Fruit fly (Drosophila melanogaster): ENCODE data around the gene CG17450.
"Not testable (repeated sequence)": the region's sequence is repeated elsewhere in the genome, so short reads cannot be mapped to it uniquely, and the experiment has no call there.

CG17450 gene

dm6 chrX:21623641-21624040 lies 14.9 kb upstream of the CG17450 start, which contains the start of gene CG32500:
Gene CG32500 (minus strand): TSS chrX:21623750.
- not testable (repeated sequence) for TF ChIP-seq br (GFP tag; optimal IDR thresholded peaks at IDR 0.05); N (GFP tag; optimal IDR thresholded peaks at IDR 0.05); CrebA (GFP tag; optimal IDR thresholded peaks at IDR 0.05; ENCODE audit: borderline replicate concordance)

- TF ChIP-seq br, Mio, fru (GFP tag; optimal IDR thresholded peaks at IDR 0.05): not testable (repeated sequence)
Observed at dm6 chrX:21621004-21621403, 12.3 kb upstream of the CG17450 start, which contains the start of gene CG32819. Gene CG32819 (minus strand): TSS chrX:21621104.

- not testable (repeated sequence) for TF ChIP-seq foxo, br, N (GFP tag; optimal IDR thresholded peaks at IDR 0.05)
Observed at dm6 chrX:21617517-21617916, 8.8 kb upstream of the CG17450 start, which contains the start of gene CG32857. Gene CG32857 (minus strand): TSS chrX:21617617.

- not testable (repeated sequence) for TF ChIP-seq Hnf4, rgr, GATAd (GFP tag; optimal IDR thresholded peaks at IDR 0.05)
Observed at dm6 chrX:21615139-21615538, 6.4 kb upstream of the CG17450 start, which contains the start of gene CG32820. Gene CG32820 (minus strand): TSS chrX:21615239.

- TF ChIP-seq pan (optimal IDR thresholded peaks at IDR 0.05); rgr (GFP tag; optimal IDR thresholded peaks at IDR 0.05); dsf (GFP tag; optimal IDR thresholded peaks at IDR 0.05; ENCODE audit: borderline replicate concordance): not testable (repeated sequence)
Observed at dm6 chrX:21611426-21611825, 2.7 kb upstream of the CG17450 start, which contains the start of gene CG33502. Gene CG33502 (minus strand): TSS chrX:21611526.

- TF ChIP-seq Hr83 (GFP tag; optimal IDR thresholded peaks at IDR 0.05; ENCODE audit: poor library complexity, severe bottlenecking) (no peak), sv (GFP tag; optimal IDR thresholded peaks at IDR 0.05) (no peak), dsf (GFP tag; optimal IDR thresholded peaks at IDR 0.05; ENCODE audit: borderline replicate concordance) (no peak)
Observed at dm6 chrX:21605514-21605913, 3.2 kb downstream of the CG17450 start.

dm6 chrX:21604956-21605502 lies 3.7 kb downstream of the CG17450 start, which contains the start of gene GCS2alpha:
Gene GCS2alpha (minus strand): TSS chrX:21605264.
- no peak for TF ChIP-seq Dif (GFP tag; optimal IDR thresholded peaks at IDR 0.05; ENCODE audit: partially characterized antibody)
- TF ChIP-seq h (GFP tag; optimal IDR thresholded peaks at IDR 0.05), result peak; percentile 2
- TF ChIP-seq Hnf4 (GFP tag; optimal IDR thresholded peaks at IDR 0.05), result no peak
- no peak for TF ChIP-seq Rel (GFP tag; optimal IDR thresholded peaks at IDR 0.05)
- peak; percentile 4 for TF ChIP-seq Rel (tag; optimal IDR thresholded peaks at IDR 0.05)
- TF ChIP-seq Jra (GFP tag; optimal IDR thresholded peaks at IDR 0.05), result no peak
- no peak for TF ChIP-seq Sp1 (GFP tag; optimal IDR thresholded peaks at IDR 0.05)

dm6 chrX:21593907-21594306 lies 14.8 kb downstream of the CG17450 start:
- TF ChIP-seq h (GFP tag; optimal IDR thresholded peaks at IDR 0.05), result peak; percentile 95
- TF ChIP-seq Abd-B (GFP tag; optimal IDR thresholded peaks at IDR 0.05), result no peak
- no peak for TF ChIP-seq Vsx2 (GFP tag; optimal IDR thresholded peaks at IDR 0.05; ENCODE audit: partially characterized antibody)
- TF ChIP-seq fru (GFP tag; optimal IDR thresholded peaks at IDR 0.05), result peak; percentile 93
- no peak for TF ChIP-seq Dif (GFP tag; optimal IDR thresholded peaks at IDR 0.05; ENCODE audit: partially characterized antibody)
- TF ChIP-seq OdsH (GFP tag; optimal IDR thresholded peaks at IDR 0.05), result peak; percentile 72
- TF ChIP-seq Hr78 (GFP tag; optimal IDR thresholded peaks at IDR 0.05), result no peak
- no peak for TF ChIP-seq GATAd (GFP tag; optimal IDR thresholded peaks at IDR 0.05)
- TF ChIP-seq br (GFP tag; optimal IDR thresholded peaks at IDR 0.05), result peak; percentile 66
- peak; percentile 68 for TF ChIP-seq psq (GFP tag; optimal IDR thresholded peaks at IDR 0.05)
- TF ChIP-seq rgr (GFP tag; optimal IDR thresholded peaks at IDR 0.05), result peak; percentile 75
- peak; percentile 58 for TF ChIP-seq sv (GFP tag; optimal IDR thresholded peaks at IDR 0.05)
- peak; percentile 22 for TF ChIP-seq Rel (GFP tag; optimal IDR thresholded peaks at IDR 0.05)
- TF ChIP-seq Rel (tag; optimal IDR thresholded peaks at IDR 0.05), result peak; percentile 54
- peak; percentile 44 for TF ChIP-seq Dfd (GFP tag; optimal IDR thresholded peaks at IDR 0.05)
- peak; percentile 76 for TF ChIP-seq ey (GFP tag; optimal IDR thresholded peaks at IDR 0.05)
- peak in 1 of 2 experiments; percentile 94 for TF ChIP-seq foxo (GFP tag; optimal IDR thresholded peaks at IDR 0.05)
- TF ChIP-seq tai (GFP tag; optimal IDR thresholded peaks at IDR 0.05), result no peak
- TF ChIP-seq N (GFP tag; optimal IDR thresholded peaks at IDR 0.05), result no peak
- peak; percentile 69 for TF ChIP-seq CG9705 (GFP tag; optimal IDR thresholded peaks at IDR 0.05)
- no peak for TF ChIP-seq lola (GFP tag; optimal IDR thresholded peaks at IDR 0.05)
- peak; percentile 48 for TF ChIP-seq woc (GFP tag; optimal IDR thresholded peaks at IDR 0.05)
- TF ChIP-seq dmrt93B (GFP tag; optimal IDR thresholded peaks at IDR 0.05), result peak; percentile 74
- peak; percentile 91 for TF ChIP-seq HLH106 (tag; optimal IDR thresholded peaks at IDR 0.05)
- peak; percentile 27 for TF ChIP-seq CG32264 (GFP tag; optimal IDR thresholded peaks at IDR 0.05)
- no peak for TF ChIP-seq jim (GFP tag; optimal IDR thresholded peaks at IDR 0.05)

All from whole organism, wandering third instar larva.